Worm (Caenorhabditis elegans) whole organism, early embryonic: Measurements from ENCODE around the gene srbc-31.

Source experiments
- B0310.2 ChIP-seq: sonication (generic microtip); optimal IDR thresholded peaks from 2 replicates; lab custom pipeline; 2016; ENCODE audit warnings: mild to moderate bottlenecking, missing genetic modification characterization, missing compliant biosample characterization
- ama-1 ChIP-seq: fragments of 150-350 bp; optimal IDR thresholded peaks from 2 replicates; lab custom pipeline; 2014
- ceh-13 ChIP-seq: fragments of 200-800 bp; sonication (Bioruptor generic); optimal IDR thresholded peaks from 2 replicates; lab custom pipeline; 2018; ENCODE audit warnings: mild to moderate bottlenecking, missing genetic modification characterization, missing compliant biosample characterization
- ceh-36 ChIP-seq: sonication (generic microtip); optimal IDR thresholded peaks from 2 replicates; lab custom pipeline; 2016; ENCODE audit warnings: missing genetic modification characterization, inconsistent platforms, missing compliant biosample characterization
- ets-7 ChIP-seq: sonication (generic microtip); optimal IDR thresholded peaks from 2 replicates; lab custom pipeline; 2016; ENCODE audit warnings: missing genotype, missing genetic modification characterization, missing compliant biosample characterization
- flt-1 ChIP-seq: fragments of 200-800 bp; sonication (Bioruptor generic); IDR thresholded peaks from 2 replicates; pipeline ENCODE4 v1.3.6; 2022; ENCODE audit warnings: missing genetic modification characterization, missing compliant biosample characterization
- hmbx-1 ChIP-seq: sonication (generic microtip); optimal IDR thresholded peaks from 2 replicates; lab custom pipeline; 2016; ENCODE audit warnings: mild to moderate bottlenecking, missing genetic modification characterization, missing compliant biosample characterization
- hnd-1 ChIP-seq: sonication (generic microtip); optimal IDR thresholded peaks from 2 replicates; lab custom pipeline; 2016; ENCODE audit warnings: missing genetic modification characterization, missing compliant biosample characterization
- pes-1 ChIP-seq: fragments of 200-800 bp; sonication (Bioruptor generic); IDR thresholded peaks from 2 replicates; pipeline ENCODE4 v1.3.6; 2022; ENCODE audit warnings: missing genetic modification reagents, missing genetic modification characterization, missing compliant biosample characterization
- scrt-1 ChIP-seq: fragments of 200-800 bp; sonication (Bioruptor generic); IDR thresholded peaks from 2 replicates; pipeline ENCODE4 v1.3.6; 2022; ENCODE audit warnings: missing genetic modification characterization, missing compliant biosample characterization
- sea-1 ChIP-seq: fragments of 200-800 bp; sonication (Bioruptor generic); conservative IDR thresholded peaks from 2 replicates; pipeline ENCODE4 v1.3.6; 2022; ENCODE audit warnings: missing genetic modification characterization, missing compliant biosample characterization
- tbx-11 ChIP-seq: fragments of 200-800 bp; sonication (Bioruptor generic); IDR thresholded peaks from 2 replicates; pipeline ENCODE4 v1.3.6; 2022; ENCODE audit warnings: missing genetic modification characterization, missing compliant biosample characterization
- tra-4 ChIP-seq: sonication (generic microtip); optimal IDR thresholded peaks from 2 replicates; lab custom pipeline; 2017; ENCODE audit warnings: missing genetic modification characterization, missing compliant biosample characterization

DNA sequence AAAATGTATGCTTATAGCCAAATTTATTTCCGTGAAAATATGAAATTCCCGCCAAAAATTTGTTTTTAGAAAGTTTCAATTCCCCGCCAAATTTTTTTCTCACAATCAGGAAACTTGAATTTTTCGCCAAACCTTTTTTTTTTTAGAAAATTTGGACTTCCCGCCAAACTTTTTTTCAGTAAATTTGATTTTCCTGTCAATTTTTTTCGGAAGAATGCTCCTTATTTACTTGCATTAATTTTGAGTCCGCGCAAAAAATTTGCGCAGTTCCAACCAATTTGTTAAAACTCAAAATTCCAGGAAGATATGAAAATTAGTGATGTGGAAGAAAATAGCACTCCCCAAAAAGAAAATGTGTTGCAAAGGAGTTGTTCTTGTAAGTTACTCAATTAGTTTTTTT lies 17.5 kb downstream of the srbc-31 start, which contains the start of gene slc-28.2:
- TF ChIP-seq pes-1 (GFP tag; lab: Robert Waterston, UW) (no peak), flt-1 (no peak), ama-1 (no peak), tbx-11 (GFP tag; lab: Robert Waterston, UW) (no peak), scrt-1 (GFP tag; lab: Robert Waterston, UW) (no peak), B0310.2 (tag; lab: Kevin White, UChicago) (no peak), hnd-1 (tag; lab: Kevin White, UChicago) (no peak), ceh-13 (GFP tag; lab: Kevin White, UChicago) (no peak), ceh-36 (no peak), ets-7 (no peak), tra-4 (tag; lab: Kevin White, UChicago) (no peak), hmbx-1 (tag; lab: Kevin White, UChicago) (no peak), sea-1 (GFP tag; lab: Robert Waterston, UW) (no peak)
